Fruit fly (Drosophila melanogaster) whole organism, embryonic: ENCODE measurements around the gene AspRS-m.
A peak's percentile ranks its signal among the peaks of the same experiment; 100 is the strongest.

Source experiments
- CG10366 ChIP-seq: fragments of 200-800 bp; sonication (Bioruptor generic); IDR thresholded peaks from 2 replicates; pipeline ENCODE4 v1.3.6; 2022; ENCODE audit warnings: missing biosample characterization, missing genetic modification characterization
- CG14014 ChIP-seq: fragments of 200-800 bp; sonication (Bioruptor generic); IDR thresholded peaks from 2 replicates; pipeline ENCODE4 v1.3.6; 2022; ENCODE audit warnings: missing biosample characterization, missing genetic modification characterization
- CG14710 ChIP-seq: fragments of 200-800 bp; sonication (Bioruptor generic); optimal IDR thresholded peaks from 3 replicates; lab custom pipeline; 2019; ENCODE audit warnings: missing biosample characterization, mild to moderate bottlenecking, missing genetic modification characterization, moderate library complexity
- CG1792 ChIP-seq: fragments of 200-800 bp; sonication (Bioruptor generic); optimal IDR thresholded peaks from 2 replicates; lab custom pipeline; 2016; ENCODE audit warnings: missing biosample characterization, missing genetic modification characterization
- CG3726 ChIP-seq: fragments of 200-800 bp; sonication (Bioruptor generic); IDR thresholded peaks from 3 replicates; pipeline ENCODE4, ENCODE4 v1.3.6; 2022; ENCODE audit warnings: missing biosample characterization, missing genetic modification characterization
- D19B ChIP-seq: fragments of 200-800 bp; sonication (Bioruptor generic); optimal IDR thresholded peaks from 2 replicates; lab custom pipeline; 2017; ENCODE audit warnings: missing biosample characterization, mild to moderate bottlenecking, missing genetic modification characterization
- crol ChIP-seq: fragments of 200-800 bp; sonication (Bioruptor generic); IDR thresholded peaks from 2 replicates; pipeline ENCODE4 v1.3.6; 2022; ENCODE audit warnings: missing biosample characterization, missing genetic modification characterization
- gsb-n ChIP-seq: fragments of 200-800 bp; sonication (Bioruptor generic); optimal IDR thresholded peaks from 3 replicates; lab custom pipeline; 2018; ENCODE audit warnings: missing biosample characterization, mild to moderate bottlenecking, missing genetic modification characterization
- insv ChIP-seq, 2 experiments: fragments of 200-800 bp; sonication (Bioruptor generic); optimal IDR thresholded peaks; 3 replicates each; lab custom pipeline; 2016 to 2018; ENCODE audit warnings: missing biosample characterization in 2 of 2, missing genetic modification characterization in 2 of 2
- luna ChIP-seq: fragments of 200-800 bp; sonication (Bioruptor generic); optimal IDR thresholded peaks from 2 replicates; lab custom pipeline; 2016; ENCODE audit warnings: missing biosample characterization, missing genetic modification characterization
- nerfin-2 ChIP-seq: fragments of 200-800 bp; sonication (Bioruptor generic); IDR thresholded peaks from 2 replicates; pipeline ENCODE4 v1.3.6; 2022; ENCODE audit warnings: missing biosample characterization, missing genetic modification characterization; ENCODE audit not compliant: partially characterized antibody
- onecut ChIP-seq: fragments of 200-800 bp; sonication (Bioruptor generic); IDR thresholded peaks from 2 replicates; pipeline ENCODE4 v1.3.6; 2022; ENCODE audit warnings: missing biosample characterization, missing genetic modification characterization
- sr ChIP-seq: fragments of 200-800 bp; sonication (Bioruptor generic); IDR thresholded peaks from 3 replicates; pipeline ENCODE4 v1.3.6; 2022; ENCODE audit warnings: missing biosample characterization, missing genetic modification characterization
- wdn ChIP-seq: fragments of 200-800 bp; sonication (Bioruptor generic); IDR thresholded peaks from 2 replicates; pipeline ENCODE4 v1.3.6; 2022; ENCODE audit warnings: missing biosample characterization, missing genetic modification characterization

DNA sequence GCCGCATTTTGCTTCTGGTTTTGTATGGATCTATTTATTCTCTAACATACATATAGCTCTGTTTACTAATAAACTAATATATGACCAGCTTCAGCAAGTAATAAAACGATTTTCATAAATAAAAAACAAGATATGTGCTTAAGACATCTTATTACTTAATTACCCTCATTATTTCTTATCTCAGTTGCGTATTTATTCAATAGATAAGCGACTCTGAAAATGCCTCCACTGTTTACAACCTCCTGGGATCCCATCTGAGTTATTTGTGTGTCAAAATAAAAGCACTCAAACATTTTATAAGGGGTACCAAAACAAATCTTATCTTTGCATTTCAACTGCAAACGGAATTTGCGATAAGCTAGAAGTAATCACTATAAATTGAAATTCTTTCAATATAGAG is 7.2 kb upstream of the AspRS-m start:
- TF ChIP-seq sr (no peak), CG14014 (GFP tag; lab: Robert Waterston, UW) (peak; percentile 40; the same call in 1 of the 2 replicates), nerfin-2 (GFP tag; lab: Robert Waterston, UW) (no peak), onecut (GFP tag; lab: Robert Waterston, UW) (no peak), insv (GFP tag; optimal IDR thresholded peaks at IDR 0.05; lab: Kevin White, UChicago) (no peak), crol (GFP tag; lab: Robert Waterston, UW) (no peak), CG1792 (GFP tag; lab: Kevin White, UChicago) (no peak), wdn (GFP tag; lab: Robert Waterston, UW) (no peak), CG14710 (no peak), D19B (GFP tag; lab: Kevin White, UChicago) (no peak), gsb-n (tag; lab: Kevin White, UChicago) (no peak), luna (no peak), CG3726 (no peak), CG10366 (GFP tag; lab: Robert Waterston, UW) (no peak)
